Fruit fly (Drosophila melanogaster): ENCODE results near the gene CG10300.

The CG10300 gene

DNA sequence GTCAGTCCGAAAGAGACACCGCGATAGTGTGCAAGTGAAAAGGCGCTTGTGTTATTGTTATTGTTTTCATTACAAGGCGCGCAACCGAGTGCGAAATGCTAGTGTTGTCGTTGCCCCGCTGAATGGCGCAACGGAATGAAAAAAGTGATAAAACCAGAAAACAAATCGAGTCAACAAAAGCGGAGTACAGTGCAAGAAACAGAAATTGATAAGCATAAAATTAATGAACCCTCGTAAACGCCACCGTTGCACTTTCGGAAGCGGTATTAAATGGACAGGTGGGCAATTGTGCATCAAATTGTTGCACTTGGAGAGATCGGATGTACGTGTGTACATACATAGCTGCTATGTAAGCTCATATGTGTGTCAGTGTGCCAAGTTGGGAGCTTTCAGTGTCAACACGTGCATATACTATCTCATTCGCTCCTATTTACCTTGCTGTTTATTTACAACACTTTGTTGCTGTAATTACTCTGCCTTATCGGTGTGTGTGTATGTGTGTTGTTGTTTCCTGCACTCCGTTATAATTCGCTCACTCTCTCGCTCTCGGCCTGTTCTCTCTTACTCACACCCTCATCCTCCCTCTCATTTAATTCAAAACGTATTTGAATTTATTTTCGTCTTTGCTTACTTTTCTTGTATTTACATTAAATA, 12.2 kb downstream of the CG10300 start:
- no peak for TF ChIP-seq noc (tag; optimal IDR thresholded peaks at IDR 0.05)

dm6 chr3R:23724843-23725506, 13.6 kb downstream of the CG10300 start:
- TF ChIP-seq noc (tag; optimal IDR thresholded peaks at IDR 0.05) = peak; percentile 90

DNA sequence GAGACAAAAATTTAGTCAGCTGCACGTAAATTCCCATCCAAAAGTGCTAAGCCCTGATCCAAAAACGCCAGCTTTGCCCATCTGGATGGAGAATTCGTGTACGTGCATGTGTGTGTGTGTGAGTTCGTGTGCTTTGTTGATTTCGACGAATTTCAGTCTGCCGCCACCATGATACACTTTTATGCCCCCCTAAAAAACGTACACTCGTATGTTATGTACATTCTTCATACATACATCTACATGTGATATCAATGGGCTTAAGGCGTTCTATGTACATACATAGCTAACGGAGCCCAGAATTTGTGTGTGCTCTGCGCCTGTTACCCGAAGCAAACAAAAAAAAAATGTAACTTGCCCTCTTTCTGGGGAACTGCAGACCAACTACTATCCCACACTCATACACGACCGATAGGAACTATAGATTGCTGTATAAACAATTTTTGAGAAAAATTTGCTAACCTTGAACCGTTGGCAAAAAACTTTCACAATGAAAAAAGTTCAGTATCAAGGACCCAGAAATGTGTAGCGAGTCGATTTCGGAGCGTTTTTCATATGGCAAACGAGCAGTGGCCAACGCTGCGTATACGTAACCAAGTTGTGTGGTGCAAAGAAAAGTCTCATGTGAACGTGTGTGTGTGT, 14.5 kb downstream of the CG10300 start:
- peak; percentile 61 for TF ChIP-seq noc (tag; optimal IDR thresholded peaks at IDR 0.05)

DNA sequence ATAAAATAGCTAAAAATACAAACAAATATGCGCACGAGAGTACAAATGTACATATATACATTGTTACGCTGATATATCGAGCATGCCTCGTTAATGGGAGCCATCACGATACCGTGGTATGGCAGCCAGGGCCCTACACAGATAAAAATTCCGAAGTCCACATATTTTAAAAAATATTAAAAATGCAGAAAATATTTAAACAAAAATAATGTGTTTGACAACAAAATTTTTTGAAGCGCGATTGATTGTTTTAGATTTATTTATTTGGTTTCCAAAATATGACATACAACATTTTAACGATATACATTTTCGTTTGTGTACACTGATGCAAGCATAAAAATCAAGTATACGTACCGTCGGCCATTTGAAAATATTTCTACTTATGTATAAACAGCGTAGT, 15.4 kb downstream of the CG10300 start:
- peak; percentile 98 for TF ChIP-seq noc (tag; optimal IDR thresholded peaks at IDR 0.05)

DNA sequence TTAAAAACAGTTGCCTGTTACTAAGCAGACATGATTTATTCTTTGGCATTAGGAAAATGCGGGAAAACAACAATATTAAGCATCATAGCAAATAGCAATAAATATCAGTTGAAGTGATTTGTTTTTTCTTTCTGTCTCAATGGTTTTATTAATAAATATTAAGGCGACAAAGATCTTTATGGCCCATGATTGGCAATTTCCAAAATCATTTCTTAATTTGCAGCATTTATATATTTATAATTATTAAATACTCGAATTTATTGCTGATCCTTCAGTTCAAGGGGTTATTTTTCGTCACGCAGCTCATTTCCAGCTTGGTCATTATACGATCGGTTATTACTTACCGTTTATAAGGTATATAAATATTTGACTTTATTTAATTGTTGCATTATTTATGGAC, 16.3 kb downstream of the CG10300 start:
- TF ChIP-seq noc (tag; optimal IDR thresholded peaks at IDR 0.05) = peak; percentile 69

DNA sequence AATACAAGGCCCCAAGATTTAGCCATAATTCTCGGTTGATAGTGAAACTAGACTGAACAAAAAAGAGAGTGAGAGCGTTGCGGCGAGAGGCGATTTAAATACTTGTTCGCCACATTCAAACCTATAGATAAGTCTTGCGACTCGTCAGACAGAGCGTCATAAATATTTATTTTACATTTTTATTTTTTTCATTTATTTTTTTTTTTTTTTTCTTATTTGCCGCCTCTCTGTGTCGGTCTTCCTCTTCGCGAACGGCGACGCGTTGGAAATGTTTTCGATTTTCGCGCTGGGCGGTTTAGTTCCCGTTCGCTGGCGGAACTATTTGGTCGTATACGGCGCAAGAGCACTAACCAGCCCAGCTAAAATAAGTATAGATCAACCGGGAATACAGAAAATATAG, 16.8 kb downstream of the CG10300 start:
- TF ChIP-seq noc (tag; optimal IDR thresholded peaks at IDR 0.05) = no peak

DNA sequence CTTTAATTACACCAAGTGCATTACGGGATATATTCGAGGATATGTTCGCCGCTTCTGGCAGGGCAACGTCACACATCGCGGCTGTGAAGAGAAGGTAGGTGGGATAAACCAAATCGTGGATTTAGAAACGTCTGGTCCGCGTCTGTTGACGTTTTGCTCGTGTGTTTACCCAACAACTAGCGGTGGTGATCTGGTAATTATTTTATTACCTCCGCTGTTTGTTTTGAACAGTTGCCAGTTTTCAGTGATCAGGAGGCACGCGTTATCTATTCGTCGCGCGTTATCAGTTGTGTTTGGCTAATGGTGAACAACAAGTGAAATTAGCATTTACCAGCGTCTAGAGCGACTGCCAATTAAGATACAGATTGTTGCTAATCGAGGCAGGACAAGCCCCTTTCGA, 17.7 kb downstream of the CG10300 start:
- TF ChIP-seq noc (tag; optimal IDR thresholded peaks at IDR 0.05) = peak; percentile 78

DNA sequence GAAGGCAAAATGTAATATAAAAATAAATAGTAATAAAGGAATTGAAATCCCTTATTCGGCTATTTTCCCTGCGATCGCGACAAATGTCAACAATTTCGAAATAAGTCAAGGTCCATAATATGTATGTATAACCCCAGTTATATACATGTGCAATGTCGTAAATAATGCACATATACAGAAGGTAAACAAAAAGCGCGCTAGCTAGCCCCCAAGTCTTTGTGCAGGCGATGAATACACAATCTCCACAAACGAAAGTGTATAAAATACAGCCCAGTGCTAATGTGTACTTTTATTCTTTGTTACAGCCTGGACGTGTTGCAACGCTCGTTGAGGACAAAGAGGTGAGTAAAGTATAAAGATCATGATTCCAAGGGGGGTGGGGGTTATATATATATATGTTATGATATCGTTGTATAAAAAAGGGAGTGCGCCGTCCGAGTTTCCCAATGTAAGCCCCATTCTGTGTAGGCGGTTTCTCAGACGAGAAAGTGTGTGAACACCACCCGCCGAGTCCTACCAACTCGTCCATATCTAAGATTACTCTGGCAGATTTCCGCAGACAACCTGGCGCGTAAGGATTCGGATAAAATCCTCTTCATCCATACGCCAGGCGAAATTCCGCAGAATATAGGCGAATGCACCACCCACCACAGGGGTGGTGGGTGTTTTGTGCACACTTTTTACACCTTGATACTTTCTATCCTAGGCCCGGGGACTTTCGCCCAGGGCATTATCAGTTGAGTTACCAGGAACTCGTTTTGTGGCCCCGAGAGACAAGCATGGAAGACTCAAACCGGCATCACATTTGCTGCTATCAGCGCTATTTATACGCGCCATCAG, 18.5 kb downstream of the CG10300 start:
- no peak for TF ChIP-seq noc (tag; optimal IDR thresholded peaks at IDR 0.05)

- TF ChIP-seq noc (tag; optimal IDR thresholded peaks at IDR 0.05) = no peak
Observed at dm6 chr3R:23730472-23730801, 19.1 kb downstream of the CG10300 start.

dm6 chr3R:23732533-23732932, 21.2 kb downstream of the CG10300 start:
- no peak for TF ChIP-seq noc (tag; optimal IDR thresholded peaks at IDR 0.05)

DNA sequence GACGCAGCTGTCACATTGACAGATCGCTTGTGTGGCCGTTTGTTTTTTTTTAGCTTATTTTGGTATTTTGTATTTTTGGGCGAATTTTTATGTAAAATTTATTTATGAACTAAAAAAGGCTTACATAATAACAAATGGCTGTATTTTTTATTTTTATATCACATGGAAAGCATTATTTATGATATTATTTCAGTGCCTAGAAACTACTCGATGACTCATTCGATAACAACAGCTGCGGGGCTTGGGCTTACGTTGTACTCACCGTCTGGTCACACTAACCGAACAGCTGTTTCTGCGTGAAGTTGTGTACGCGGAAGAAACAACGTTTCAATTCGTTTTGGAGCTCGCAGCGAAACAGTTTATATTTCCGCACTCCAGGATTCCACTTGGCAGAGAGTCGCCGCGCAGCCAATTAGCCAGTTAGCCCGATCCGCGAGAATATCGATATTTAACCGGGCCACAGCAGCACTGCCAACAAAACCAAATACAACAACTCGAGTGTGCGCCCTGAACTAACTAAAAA, 21.7 kb downstream of the CG10300 start, which contains the start of the genes Hmgcr and Rpn9:
Gene Hmgcr (plus strand): TSS at position 335 of the 523 bp plus-strand sequence.
Gene Rpn9 (minus strand): TSS at position 473 of the 523 bp plus-strand sequence.
- no peak for TF ChIP-seq noc (tag; optimal IDR thresholded peaks at IDR 0.05)

DNA sequence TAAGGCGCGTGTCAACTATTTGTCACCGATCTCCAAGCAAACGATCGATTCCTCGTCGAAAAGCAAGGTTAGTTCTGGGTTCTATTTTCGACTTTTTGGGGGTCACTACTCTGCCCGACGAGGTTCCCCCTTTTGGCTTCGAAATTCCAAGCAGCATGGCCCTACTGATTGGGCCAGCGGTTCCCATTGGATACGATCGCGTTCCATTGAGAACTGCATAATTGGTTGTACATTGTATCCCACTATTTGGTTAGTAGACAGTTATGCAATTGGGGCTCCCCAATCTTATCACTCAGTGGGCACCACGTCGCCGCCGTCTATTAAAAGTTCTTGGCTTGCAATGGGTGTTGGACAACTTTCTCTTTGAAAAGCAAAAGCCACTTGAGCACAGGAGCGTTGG, 22.4 kb downstream of the CG10300 start:
- no peak for TF ChIP-seq noc (tag; optimal IDR thresholded peaks at IDR 0.05)

dm6 chr3R:23734573-23735404, 23.5 kb downstream of the CG10300 start:
- no peak for TF ChIP-seq noc (tag; optimal IDR thresholded peaks at IDR 0.05)

- no peak for TF ChIP-seq noc (tag; optimal IDR thresholded peaks at IDR 0.05)
Observed at dm6 chr3R:23735648-23736047, 24.3 kb downstream of the CG10300 start.

DNA sequence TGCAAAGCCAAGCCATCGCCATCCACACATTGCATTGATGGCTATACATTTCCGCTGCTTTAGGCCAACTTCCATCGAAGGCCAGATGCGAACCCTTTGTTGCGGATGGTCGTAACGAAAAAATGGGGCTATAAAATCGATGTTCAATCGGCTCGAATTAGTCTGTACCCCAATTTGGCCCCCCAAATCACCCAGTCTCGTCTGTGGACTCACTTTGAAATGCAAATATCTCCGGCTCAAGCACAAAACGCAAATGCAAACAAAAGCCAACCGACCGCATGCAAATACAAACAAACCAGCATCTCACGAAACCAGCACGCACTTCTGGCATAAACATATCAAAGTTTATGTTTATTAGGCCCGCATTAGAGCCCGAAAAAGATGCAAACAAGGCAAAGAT, 25.0 kb downstream of the CG10300 start:
- no peak for TF ChIP-seq noc (tag; optimal IDR thresholded peaks at IDR 0.05)

All from whole organism, larva.